3 fruit fly cellular contexts compared by ENCODE assay signal in genomic region chr3R:27082752-27083151, dm6.
TF ChIP-seq lines count a peak whose summit lies in the region.

No protein-coding gene starts in this region.

- peak; percentile 80 for TF ChIP-seq CTCF in whole organism, embryonic (GFP tag; optimal IDR thresholded peaks at IDR 0.05; lab: Kevin White, UChicago)

TF ChIP-seq in whole organism, embryonic, 481 proteins besides CTCF, POLR2A, EP300 and RAD21 (continues in another document):
- no peak for TF ChIP-seq ci (GFP tag; IDR thresholded peaks at IDR 0.05; lab: Robert Waterston, UW)
- TF ChIP-seq da (GFP tag; optimal IDR thresholded peaks at IDR 0.05; lab: Kevin White, UChicago), result no peak
- 0 out of 4 replicates have a peak, but pooled peaks have one; percentile 34 for TF ChIP-seq chinmo (GFP tag; IDR thresholded peaks at IDR 0.05; lab: Robert Waterston, UW; ENCODE audit: partially characterized antibody)
- no peak for TF ChIP-seq fd96Cb (tag; optimal IDR thresholded peaks at IDR 0.05; lab: Kevin White, UChicago)
- no peak for TF ChIP-seq E2f1 (GFP tag; IDR thresholded peaks at IDR 0.05; lab: Robert Waterston, UW)
- no peak for TF ChIP-seq pnt (GFP tag; optimal IDR thresholded peaks at IDR 0.05; lab: Kevin White, UChicago)
- TF ChIP-seq sens (GFP tag; lab: Kevin White, UChicago), result peak; percentile 50
- no peak for TF ChIP-seq cad (GFP tag; optimal IDR thresholded peaks at IDR 0.05; lab: Kevin White, UChicago)
- no peak for TF ChIP-seq Dp (GFP tag; optimal IDR thresholded peaks at IDR 0.05; lab: Kevin White, UChicago)
- TF ChIP-seq CG6854 (GFP tag; optimal IDR thresholded peaks at IDR 0.05; lab: Kevin White, UChicago), result no peak
- no peak for TF ChIP-seq grau (tag; optimal IDR thresholded peaks at IDR 0.05; lab: Kevin White, UChicago)
- no peak for TF ChIP-seq CG10565 (GFP tag; optimal IDR thresholded peaks at IDR 0.05; lab: Kevin White, UChicago)
- TF ChIP-seq kah (GFP tag; optimal IDR thresholded peaks at IDR 0.05; lab: Kevin White, UChicago), result no peak
- no peak for TF ChIP-seq CG18011 (GFP tag; optimal IDR thresholded peaks at IDR 0.05; lab: Kevin White, UChicago)
- TF ChIP-seq CG6791 (GFP tag; IDR thresholded peaks at IDR 0.05; lab: Robert Waterston, UW; ENCODE audit: partially characterized antibody), result peak; percentile 58; the same call in 2 of the 3 replicates
- no peak for TF ChIP-seq CG4328 (GFP tag; optimal IDR thresholded peaks at IDR 0.05; lab: Kevin White, UChicago)
- no peak for TF ChIP-seq chif (GFP tag; optimal IDR thresholded peaks at IDR 0.05; lab: Kevin White, UChicago)
- TF ChIP-seq CG6654 (GFP tag; optimal IDR thresholded peaks at IDR 0.05; lab: Kevin White, UChicago), result no peak
- no peak for TF ChIP-seq ash1 (GFP tag; optimal IDR thresholded peaks at IDR 0.05; lab: Kevin White, UChicago)
- no peak for TF ChIP-seq CG14441 (GFP tag; IDR thresholded peaks at IDR 0.05; lab: Robert Waterston, UW)
- TF ChIP-seq CG14050 (GFP tag; IDR thresholded peaks at IDR 0.05; lab: Robert Waterston, UW), result no peak
- no peak for TF ChIP-seq gsb-n (tag; optimal IDR thresholded peaks at IDR 0.05; lab: Kevin White, UChicago)
- no peak for TF ChIP-seq gsb (GFP tag; IDR thresholded peaks at IDR 0.05; lab: Robert Waterston, UW)
- no peak for TF ChIP-seq CG17359 (tag; optimal IDR thresholded peaks at IDR 0.05; lab: Kevin White, UChicago)
- peak; percentile 62 for TF ChIP-seq Bgb (GFP tag; IDR thresholded peaks at IDR 0.05; lab: Robert Waterston, UW; ENCODE audit: partially characterized antibody)
- no peak for TF ChIP-seq crc (GFP tag; optimal IDR thresholded peaks at IDR 0.05; lab: Kevin White, UChicago)
- TF ChIP-seq CG2199 (GFP tag; IDR thresholded peaks at IDR 0.05; lab: Robert Waterston, UW), result 0 out of 3 replicates have a peak, but pooled peaks have one; percentile 35
- TF ChIP-seq Ssrp (tag; optimal IDR thresholded peaks at IDR 0.05; lab: Kevin White, UChicago), result no peak
- TF ChIP-seq ATbp (GFP tag; optimal IDR thresholded peaks at IDR 0.05; lab: Kevin White, UChicago), result no peak
- no peak for TF ChIP-seq NFAT (GFP tag; IDR thresholded peaks at IDR 0.05; lab: Robert Waterston, UW)
- TF ChIP-seq otp (GFP tag; IDR thresholded peaks at IDR 0.05; lab: Robert Waterston, UW), result no peak

TF ChIP-seq in whole organism, prepupa, 60 proteins besides CTCF, POLR2A, EP300 and RAD21:
- TF ChIP-seq Eip78C (GFP tag; lab: Kevin White, UChicago) (peak; percentile 52), Blimp-1 (GFP tag; optimal IDR thresholded peaks at IDR 0.05; lab: Kevin White, UChicago) (no peak)
TF ChIP-seq in whole organism, prepupa: peak in this region for 1.

TF ChIP-seq in whole organism, wandering third instar larva, 38 proteins besides CTCF, POLR2A, EP300 and RAD21:
- TF ChIP-seq OdsH (GFP tag; optimal IDR thresholded peaks at IDR 0.05; lab: Kevin White, UChicago) (no peak), Myc (optimal IDR thresholded peaks at IDR 0.05; lab: Kevin White, UChicago) (peak; percentile 66)
